Worm (Caenorhabditis elegans) whole organism, L4 larva: ENCODE measurements around the gene T27E9.2.

ENCODE experiments used
- F10B5.3 ChIP-seq: sonication (generic microtip); optimal IDR thresholded peaks from 2 replicates; lab custom pipeline; 2016; ENCODE audit warnings: mild to moderate bottlenecking, missing genetic modification characterization, missing compliant biosample characterization
- F44E2.7 ChIP-seq: fragments of 200-800 bp; sonication (Bioruptor generic); IDR thresholded peaks from 2 replicates; pipeline ENCODE4 v2.1.2; 2022; ENCODE audit warnings: missing genetic modification characterization, missing compliant biosample characterization
- T26A8.4 ChIP-seq: fragments of 200-800 bp; sonication (Bioruptor generic); IDR thresholded peaks from 2 replicates; pipeline ENCODE4 v1.3.6; 2022; ENCODE audit warnings: missing genetic modification characterization, missing compliant biosample characterization
- Y5F2A.4 ChIP-seq: fragments of 200-800 bp; sonication (Bioruptor generic); optimal IDR thresholded peaks from 2 replicates; lab custom pipeline; 2018; ENCODE audit warnings: mild to moderate bottlenecking, missing genetic modification characterization, missing compliant biosample characterization
- aha-1 ChIP-seq: fragments of 150-350 bp; peaks from one replicate; lab custom pipeline; 2014; ENCODE audit warnings: missing biosample characterization, missing genetic modification characterization
- aly-2 ChIP-seq: sonication (generic microtip); optimal IDR thresholded peaks from 2 replicates; lab custom pipeline; 2018; ENCODE audit warnings: missing biosample characterization, missing genetic modification characterization
- arid-1 ChIP-seq: fragments of 200-800 bp; sonication (Bioruptor generic); conservative IDR thresholded peaks from 2 replicates; pipeline ENCODE4 v1.3.6; 2022; ENCODE audit warnings: missing genetic modification reagents, missing genetic modification characterization, missing compliant biosample characterization
- ceh-28 ChIP-seq: fragments of 150-350 bp; optimal IDR thresholded peaks from 2 replicates; lab custom pipeline; 2014; ENCODE audit warnings: missing biosample characterization, missing genetic modification reagents, missing genetic modification characterization
- ceh-32 ChIP-seq: sonication (generic microtip); optimal IDR thresholded peaks from 2 replicates; lab custom pipeline; 2016; ENCODE audit warnings: mild to moderate bottlenecking, missing genetic modification characterization, missing compliant biosample characterization; ENCODE audit not compliant: poor library complexity
- ceh-62 ChIP-seq: sonication (generic microtip); optimal IDR thresholded peaks from 2 replicates; lab custom pipeline; 2017; ENCODE audit warnings: missing biosample characterization, missing genetic modification characterization
- dmd-6 ChIP-seq: fragments of 200-800 bp; sonication (Bioruptor generic); IDR thresholded peaks from 2 replicates; pipeline ENCODE4 v1.3.6; 2022; ENCODE audit warnings: missing genetic modification reagents, missing genetic modification characterization, missing compliant biosample characterization
- dmd-8 ChIP-seq: fragments of 200-800 bp; sonication (Bioruptor generic); IDR thresholded peaks from 2 replicates; pipeline ENCODE4 v1.3.6; 2022; ENCODE audit warnings: missing genetic modification characterization, missing compliant biosample characterization
- dpl-1 ChIP-seq: fragments of 150-350 bp; optimal IDR thresholded peaks from 2 replicates; lab custom pipeline; 2014; ENCODE audit warnings: missing biosample characterization, missing genetic modification reagents, missing genetic modification characterization
- hif-1 ChIP-seq, 2 experiments: sonication (generic microtip); optimal IDR thresholded peaks; 2 replicates each; lab custom pipeline; 2016 to 2017; ENCODE audit warnings: missing compliant biosample characterization in 2 of 2, missing genetic modification characterization in 2 of 2, missing genetic modification reagents in 2 of 2, missing genotype in 2 of 2, mild to moderate bottlenecking in 1 of 2
- hmg-1.1 ChIP-seq: fragments of 200-800 bp; sonication (Bioruptor generic); IDR thresholded peaks from 2 replicates; pipeline ENCODE4 v1.3.6; 2022; ENCODE audit warnings: missing genetic modification reagents, missing genetic modification characterization, missing compliant biosample characterization
- lin-29 ChIP-seq: fragments of 200-800 bp; sonication (Bioruptor generic); IDR thresholded peaks from 2 replicates; pipeline ENCODE4 v1.3.6; 2022; ENCODE audit warnings: missing genetic modification reagents, missing genetic modification characterization, missing compliant biosample characterization
- lsy-2 ChIP-seq, 2 experiments: fragments of 150-350 bp in 1 of 2; sonication (generic microtip) in 1 of 2; optimal IDR thresholded peaks; 2 replicates each; lab custom pipeline; 2014 to 2017; ENCODE audit warnings: missing biosample characterization in 2 of 2, missing genetic modification characterization in 2 of 2
- madf-5 ChIP-seq, 2 experiments: fragments of 200-800 bp; sonication (Bioruptor generic); IDR thresholded peaks; 2 replicates each; pipeline ENCODE4 v1.3.6; 2022; ENCODE audit warnings: missing compliant biosample characterization in 2 of 2, missing genetic modification characterization in 2 of 2
- mdl-1 ChIP-seq, 2 experiments: fragments of 150-350 bp in 1 of 2; sonication (generic microtip) in 1 of 2; optimal IDR thresholded peaks; 2 replicates each; lab custom pipeline; 2014 to 2017; ENCODE audit warnings: missing biosample characterization in 2 of 2, missing genetic modification characterization in 2 of 2
- mep-1 ChIP-seq: fragments of 150-350 bp; sonication (generic microtip); optimal IDR thresholded peaks from 3 replicates; lab custom pipeline; 2014; ENCODE audit warnings: missing biosample characterization, missing genetic modification characterization
- mxl-2 ChIP-seq: fragments of 200-800 bp; sonication (Bioruptor generic); conservative IDR thresholded peaks from 2 replicates; pipeline ENCODE4 v1.3.6; 2022; ENCODE audit warnings: missing genetic modification reagents, missing genetic modification characterization, missing compliant biosample characterization
- nhr-102 ChIP-seq: sonication (generic microtip); optimal IDR thresholded peaks from 2 replicates; lab custom pipeline; 2016; ENCODE audit warnings: mild to moderate bottlenecking, missing genetic modification characterization, moderate library complexity, missing compliant biosample characterization
- nhr-237 ChIP-seq: sonication (generic microtip); optimal IDR thresholded peaks from 2 replicates; lab custom pipeline; 2017; ENCODE audit warnings: missing biosample characterization, missing genetic modification characterization
- nhr-25 ChIP-seq: sonication (generic microtip); optimal IDR thresholded peaks from 2 replicates; lab custom pipeline; 2017; ENCODE audit warnings: missing genetic modification characterization, mild to moderate bottlenecking, missing compliant biosample characterization, antibody characterized with exemption, moderate library complexity, borderline replicate concordance; ENCODE audit not compliant: insufficient read depth
- nhr-28 ChIP-seq: fragments of 150-350 bp; optimal IDR thresholded peaks from 2 replicates; lab custom pipeline; 2014; ENCODE audit warnings: missing biosample characterization, missing genetic modification characterization
- nhr-48 ChIP-seq: sonication (generic microtip); optimal IDR thresholded peaks from 2 replicates; lab custom pipeline; 2016; ENCODE audit warnings: mild to moderate bottlenecking, missing genetic modification characterization, missing compliant biosample characterization
- nhr-6 ChIP-seq: fragments of 150-350 bp; optimal IDR thresholded peaks from 2 replicates; lab custom pipeline; 2014; ENCODE audit warnings: missing biosample characterization, missing genetic modification characterization
- pha-4 ChIP-seq, 2 experiments: fragments of 150-350 bp in 1 of 2; fragments of 200-800 bp in 1 of 2; sonication (Bioruptor generic) in 1 of 2; IDR thresholded peaks in 1 of 2; optimal IDR thresholded peaks in 1 of 2; 2 replicates each; pipeline versions ENCODE4 v1.3.6 to Lab custom; 2014 to 2022; ENCODE audit warnings: missing genetic modification characterization in 2 of 2, missing genetic modification reagents in 2 of 2, missing biosample characterization in 1 of 2, missing compliant biosample characterization in 1 of 2
- php-3 ChIP-seq: fragments of 200-800 bp; sonication (Bioruptor generic); IDR thresholded peaks from 2 replicates; pipeline ENCODE4 v1.3.6; 2022; ENCODE audit warnings: missing genetic modification reagents, missing genetic modification characterization, missing compliant biosample characterization
- pqm-1 ChIP-seq: sonication (generic microtip); optimal IDR thresholded peaks from 2 replicates; lab custom pipeline; 2017; ENCODE audit warnings: missing biosample characterization, missing genetic modification characterization
- rbr-2 ChIP-seq: sonication (generic microtip); optimal IDR thresholded peaks from 2 replicates; lab custom pipeline; 2016; ENCODE audit warnings: missing genotype, missing genetic modification characterization, missing compliant biosample characterization
- saeg-2 ChIP-seq: fragments of 200-800 bp; sonication (Bioruptor generic); IDR thresholded peaks from 2 replicates; pipeline ENCODE4 v1.3.6; 2022; ENCODE audit warnings: missing genetic modification reagents, missing genetic modification characterization, missing compliant biosample characterization
- snpc-4 ChIP-seq: fragments of 150-350 bp; optimal IDR thresholded peaks from 2 replicates; lab custom pipeline; 2014; ENCODE audit warnings: missing biosample characterization, missing genetic modification characterization
- spr-1 ChIP-seq: sonication (generic microtip); optimal IDR thresholded peaks from 2 replicates; lab custom pipeline; 2016; ENCODE audit warnings: mild to moderate bottlenecking, missing genetic modification characterization, missing compliant biosample characterization
- spr-3 ChIP-seq: fragments of 200-800 bp; sonication (Bioruptor generic); optimal IDR thresholded peaks from 2 replicates; lab custom pipeline; 2018; ENCODE audit warnings: mild to moderate bottlenecking, missing genetic modification characterization, missing compliant biosample characterization
- tra-1 ChIP-seq: fragments of 200-800 bp; sonication (Bioruptor generic); IDR thresholded peaks from 2 replicates; pipeline ENCODE4 v1.3.6; 2022; ENCODE audit warnings: missing genetic modification reagents, missing genetic modification characterization, missing compliant biosample characterization
- unc-39 ChIP-seq: sonication (generic microtip); optimal IDR thresholded peaks from 2 replicates; lab custom pipeline; 2017; ENCODE audit warnings: missing biosample characterization, missing genetic modification characterization
- zfp-3 ChIP-seq: fragments of 200-800 bp; sonication (Bioruptor generic); conservative IDR thresholded peaks from 2 replicates; pipeline ENCODE4 v1.3.6; 2022; ENCODE audit warnings: missing genetic modification reagents, missing genetic modification characterization, missing compliant biosample characterization
- ztf-7 ChIP-seq: fragments of 150-350 bp; optimal IDR thresholded peaks from 2 replicates; lab custom pipeline; 2014; ENCODE audit warnings: missing biosample characterization, missing genetic modification characterization

Gene T27E9.2

DNA sequence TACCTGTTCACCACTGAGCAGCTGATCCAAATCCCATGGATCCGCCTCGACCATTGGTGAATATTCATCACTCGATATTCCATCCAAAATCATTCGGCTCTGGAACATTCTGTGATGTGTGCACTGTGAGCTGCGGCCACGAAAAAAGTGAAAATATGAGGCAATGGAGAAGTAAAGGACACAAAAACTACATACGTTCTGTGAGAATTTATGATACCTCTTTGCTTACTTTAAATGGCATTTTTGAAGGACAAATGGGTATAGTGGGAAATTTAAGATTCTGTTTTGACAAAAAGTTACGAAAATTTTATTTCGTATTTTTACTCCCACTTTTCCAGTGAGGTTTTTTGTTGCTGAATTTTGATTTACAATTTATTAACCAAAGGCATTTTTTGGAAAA lies 30.0 kb upstream of the T27E9.2 start, which contains the start of gene twk-40:
Gene twk-40 (minus strand): TSS at position 101 of the 400 bp plus-strand sequence.
- no peak for TF ChIP-seq mxl-2 (GFP tag; lab: Robert Waterston, UW)
- TF ChIP-seq madf-5 (GFP tag; IDR thresholded peaks at IDR 0.05; lab: Robert Waterston, UW) = no peak
- TF ChIP-seq F44E2.7 (GFP tag; lab: Robert Waterston, UW) = no peak
- TF ChIP-seq ceh-62 (tag; lab: Kevin White, UChicago) = no peak
- no peak for TF ChIP-seq pha-4 (GFP tag; IDR thresholded peaks at IDR 0.05; lab: Robert Waterston, UW)
- no peak for TF ChIP-seq pha-4 (tag; optimal IDR thresholded peaks at IDR 0.05; lab: Kevin White, UChicago)
- no peak for TF ChIP-seq aly-2 (tag; lab: Kevin White, UChicago)

DNA sequence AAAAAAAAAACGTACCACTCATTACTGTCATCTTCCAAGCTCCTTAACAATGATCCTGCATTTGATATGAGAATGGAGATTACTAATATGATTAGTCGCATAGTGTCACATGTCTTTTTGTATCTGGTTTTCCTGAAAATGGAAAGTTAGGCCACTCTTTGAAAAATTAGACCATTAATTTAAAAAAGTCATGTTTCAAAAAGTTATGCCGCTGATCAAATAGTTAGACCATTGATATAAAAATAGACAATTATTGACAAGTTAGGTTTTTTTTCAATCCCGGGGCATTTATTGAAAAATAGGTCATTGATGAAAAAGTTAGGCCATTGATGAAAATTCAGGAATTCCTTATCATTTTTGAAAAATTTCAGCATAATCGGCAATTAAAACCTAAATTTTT lies 21.6 kb upstream of the T27E9.2 start, which contains the start of gene acc-4:
Gene acc-4 (minus strand): TSS at position 101 of the 400 bp plus-strand sequence.
- TF ChIP-seq aha-1 (no peak), hif-1 (tag; optimal IDR thresholded peaks at IDR 0.05; lab: Kevin White, UChicago) (no peak), snpc-4 (no peak), nhr-6 (tag; lab: Kevin White, UChicago) (no peak), saeg-2 (GFP tag; lab: Robert Waterston, UW) (no peak), mdl-1 (tag; optimal IDR thresholded peaks at IDR 0.05; lab: Kevin White, UChicago) (no peak), unc-39 (no peak), nhr-48 (tag; lab: Kevin White, UChicago) (no peak), madf-5 (GFP tag; IDR thresholded peaks at IDR 0.05; lab: Robert Waterston, UW) (no peak), nhr-25 (tag; lab: Kevin White, UChicago) (no peak), aly-2 (tag; lab: Kevin White, UChicago) (no peak), ceh-28 (tag; lab: Kevin White, UChicago) (no peak)

DNA sequence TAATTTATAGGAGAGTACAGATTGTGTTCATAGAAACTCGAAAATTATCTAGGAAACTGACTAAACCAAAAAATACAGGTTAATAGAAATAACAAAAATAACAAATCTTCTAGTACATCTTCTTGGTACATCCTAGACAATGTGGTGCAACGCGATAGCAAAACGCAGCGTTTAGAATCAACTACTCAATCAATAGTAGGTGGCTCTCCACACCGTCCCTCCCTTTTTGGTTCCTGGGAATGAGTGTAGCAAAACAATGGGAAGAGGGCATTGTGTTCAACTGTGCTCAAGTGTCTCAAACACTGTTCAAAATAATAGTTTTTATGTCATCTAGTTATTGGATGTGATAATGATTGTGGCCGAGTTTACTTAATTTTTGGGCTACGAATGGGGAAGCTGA lies 14.3 kb upstream of the T27E9.2 start, which contains the start of gene T27E9.6:
Gene T27E9.6 (minus strand): TSS at position 101 of the 400 bp plus-strand sequence.
- peak; percentile 43 for TF ChIP-seq aha-1
- TF ChIP-seq mdl-1 (tag; optimal IDR thresholded peaks at IDR 0.05; lab: Kevin White, UChicago) = no peak
- TF ChIP-seq madf-5 (GFP tag; IDR thresholded peaks at IDR 0.05; lab: Robert Waterston, UW) = no peak

DNA sequence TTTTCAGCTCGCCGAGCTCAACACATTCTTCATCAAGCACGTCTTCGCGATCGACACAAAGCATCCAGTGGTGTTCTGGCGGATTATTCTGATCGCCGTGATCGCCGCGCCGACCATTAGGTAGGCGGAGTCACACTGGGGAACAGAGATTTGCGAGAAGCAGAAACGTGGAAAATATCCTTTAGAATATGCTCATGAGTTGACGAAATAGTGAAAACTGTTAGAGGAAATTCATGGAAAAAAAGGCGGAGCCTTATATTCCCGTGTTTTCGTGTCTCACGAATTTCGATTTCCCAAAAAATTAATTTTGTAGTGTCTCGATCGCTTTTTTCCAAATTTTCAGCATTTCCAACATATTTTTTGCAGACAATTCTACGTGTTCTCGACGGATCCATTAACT lies 12.1 kb upstream of the T27E9.2 start:
- TF ChIP-seq lsy-2 (tag; optimal IDR thresholded peaks at IDR 0.05; lab: Kevin White, UChicago) (no peak), spr-3 (GFP tag; lab: Kevin White, UChicago) (no peak)

DNA sequence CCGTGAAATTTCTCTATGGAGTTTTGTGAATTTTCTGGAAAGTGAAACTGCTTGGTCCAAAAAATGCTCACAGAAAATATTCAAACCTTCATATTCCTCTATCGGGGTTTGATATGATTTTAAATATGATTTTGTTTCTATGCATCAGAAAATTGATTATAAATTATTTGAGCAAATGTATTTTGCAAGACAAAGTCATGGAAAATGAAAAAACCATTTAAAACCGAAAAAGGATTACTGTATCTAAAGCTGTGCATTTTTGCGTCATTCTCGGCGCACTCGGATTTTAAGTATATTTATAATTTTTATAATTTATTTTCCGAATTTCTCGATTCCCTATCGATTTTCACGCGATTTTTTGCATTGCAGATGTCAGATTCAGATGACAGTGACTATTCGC lies 9.1 kb upstream of the T27E9.2 start, which contains the start of gene pssy-2:
Gene pssy-2 (plus strand): TSS at position 301 of the 400 bp plus-strand sequence.
- no peak for TF ChIP-seq mxl-2 (GFP tag; lab: Robert Waterston, UW)
- TF ChIP-seq tra-1 (GFP tag; lab: Robert Waterston, UW) = no peak
- TF ChIP-seq hmg-1.1 (GFP tag; lab: Robert Waterston, UW) = no peak
- no peak for TF ChIP-seq dmd-8 (GFP tag; lab: Robert Waterston, UW)
- no peak for TF ChIP-seq ztf-7 (tag; lab: Kevin White, UChicago)
- TF ChIP-seq nhr-102 (tag; lab: Kevin White, UChicago) = no peak
- no peak for TF ChIP-seq nhr-237 (tag; lab: Kevin White, UChicago)
- no peak for TF ChIP-seq nhr-28 (tag; lab: Kevin White, UChicago)
- TF ChIP-seq pqm-1 (tag; lab: Kevin White, UChicago) = no peak
- TF ChIP-seq Y5F2A.4 = no peak
- no peak for TF ChIP-seq php-3 (GFP tag; lab: Robert Waterston, UW)

DNA sequence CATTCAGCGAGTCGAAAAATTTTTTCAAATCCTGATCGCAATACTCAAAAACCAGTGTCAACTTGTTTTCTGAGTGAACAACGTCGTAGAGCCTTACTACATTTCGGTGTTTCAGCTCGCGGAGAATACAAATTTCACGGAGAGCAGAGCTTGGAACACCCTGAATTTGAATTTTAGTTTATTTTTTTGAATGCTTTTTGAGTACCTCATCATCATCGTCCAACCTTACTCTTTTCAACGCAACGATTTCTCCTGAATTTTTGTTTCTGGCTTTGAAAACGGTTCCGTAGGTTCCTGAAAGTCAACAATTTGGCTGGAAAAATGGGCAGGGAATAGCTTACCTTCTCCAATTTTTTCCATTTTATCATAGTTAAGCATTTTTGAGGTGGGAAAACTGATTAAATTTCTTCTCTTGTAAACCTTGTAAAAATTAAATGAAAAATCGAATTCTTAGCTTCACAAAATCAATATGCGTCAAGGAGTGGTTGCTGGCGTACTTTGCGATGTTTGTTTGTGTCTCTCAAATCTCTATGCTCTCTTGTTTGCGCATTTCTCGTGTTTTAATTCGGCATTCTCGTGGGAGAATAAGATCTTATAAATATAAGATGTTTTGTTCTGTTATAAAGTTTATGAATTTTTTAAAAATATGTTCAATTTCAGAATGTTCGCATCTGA lies 3.7 kb upstream of the T27E9.2 start, which contains the start of gene cdk-5:
Gene cdk-5 (minus strand): TSS at position 425 of the 675 bp plus-strand sequence.
- peak; percentile 51 for TF ChIP-seq spr-1
- peak; percentile 63; the same call in 1 of the 2 replicates for TF ChIP-seq dmd-6 (GFP tag; lab: Robert Waterston, UW)
- 0 out of 2 replicates have a peak, but pooled peaks have one; percentile 58 for TF ChIP-seq zfp-3 (GFP tag; lab: Robert Waterston, UW)
- peak; percentile 86 for TF ChIP-seq dpl-1
- TF ChIP-seq nhr-28 (tag; lab: Kevin White, UChicago) = peak; percentile 47
- peak in 1 of 2 experiments; percentile 52 for TF ChIP-seq hif-1 (tag; optimal IDR thresholded peaks at IDR 0.05; lab: Kevin White, UChicago)
- TF ChIP-seq mep-1 (tag; lab: Kevin White, UChicago) = peak; percentile 88
- peak; percentile 83 for TF ChIP-seq rbr-2 (tag; lab: Kevin White, UChicago)
- TF ChIP-seq lin-29 (GFP tag; lab: Robert Waterston, UW) = peak; percentile 50; the same call in 1 of the 2 replicates
- TF ChIP-seq ceh-32 (tag; lab: Kevin White, UChicago) = peak; percentile 1
- peak; percentile 85 for TF ChIP-seq T26A8.4
- 0 out of 2 replicates have a peak, but pooled peaks have one; percentile 39 for TF ChIP-seq arid-1 (GFP tag; lab: Robert Waterston, UW)
- TF ChIP-seq F10B5.3 = peak; percentile 63
